Worm (Caenorhabditis elegans) whole organism, midembryonic: ENCODE measurements around the gene D1054.9.

Source experiments
- flt-1 ChIP-seq: fragments of 200-800 bp; sonication (Bioruptor generic); IDR thresholded peaks from 2 replicates; pipeline ENCODE4 v1.3.6; 2022; ENCODE audit warnings: missing genetic modification characterization, missing compliant biosample characterization
- ref-1 ChIP-seq: fragments of 200-800 bp; sonication (Bioruptor generic); conservative IDR thresholded peaks from 2 replicates; pipeline ENCODE4 v1.3.6; 2022; ENCODE audit warnings: missing genetic modification reagents, missing genetic modification characterization, missing compliant biosample characterization

DNA sequence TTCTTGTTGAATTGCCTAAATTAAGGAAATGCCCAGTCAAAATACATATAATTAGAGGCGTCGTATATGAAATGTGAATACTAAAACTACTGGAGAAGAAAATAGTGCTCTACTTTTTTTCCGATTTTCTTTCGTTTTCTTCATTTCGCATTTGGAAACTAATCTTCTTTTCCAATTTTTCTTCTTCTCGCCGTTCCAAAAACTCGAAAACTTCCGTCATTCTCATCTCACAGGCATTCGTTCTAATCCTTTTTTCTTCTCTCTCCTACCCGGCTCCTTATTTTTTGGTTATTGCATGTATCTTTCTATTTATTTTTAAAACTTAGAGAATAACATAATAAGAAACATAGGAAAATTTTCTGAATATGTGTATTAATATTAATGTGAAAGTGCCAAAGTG lies 42.0 kb upstream of the D1054.9 start:
- TF ChIP-seq flt-1 (GFP tag; lab: Robert Waterston, UW) (no peak), ref-1 (no peak)
